Worm (Caenorhabditis elegans): Measurements from ENCODE around the gene grl-23.
A peak's percentile ranks its signal among the peaks of the same experiment; 100 is the strongest.

ce11 chrV:12599110-12599509 lies 22.4 kb upstream of the grl-23 start, which contains the start of the genes C14C10.10 and ril-2:
- TF ChIP-seq lin-39 (tag; optimal IDR thresholded peaks at IDR 0.05) (no peak), aly-2 (tag; optimal IDR thresholded peaks at IDR 0.05) (peak; percentile 13), ama-1 (optimal IDR thresholded peaks at IDR 0.05) (no peak), snpc-4 (tag; optimal IDR thresholded peaks at IDR 0.05) (peak; percentile 24), lin-35 (GFP tag; optimal IDR thresholded peaks at IDR 0.05) (peak in 1 of 2 experiments; percentile 34)
